Worm (Caenorhabditis elegans) whole organism, young adult: ENCODE measurements around the gene his-42.

ENCODE experiments used
- B0261.1 ChIP-seq: sonication (generic microtip); optimal IDR thresholded peaks from 2 replicates; lab custom pipeline; 2016; ENCODE audit warnings: mild to moderate bottlenecking, missing genetic modification characterization, moderate library complexity, missing compliant biosample characterization
- C17E4.6 ChIP-seq: fragments of 200-800 bp; sonication (Bioruptor generic); IDR thresholded peaks from 2 replicates; pipeline ENCODE4 v1.3.6; 2022; ENCODE audit warnings: missing genetic modification reagents, missing genetic modification characterization, missing compliant biosample characterization
- F22D6.2 ChIP-seq: sonication (generic microtip); optimal IDR thresholded peaks from 2 replicates; lab custom pipeline; 2016; ENCODE audit warnings: mild to moderate bottlenecking, missing genetic modification characterization, missing compliant biosample characterization
- F33H1.4 ChIP-seq: fragments of 200-800 bp; sonication (Bioruptor generic); IDR thresholded peaks from 2 replicates; pipeline ENCODE4 v1.3.6; 2022; ENCODE audit warnings: missing genetic modification reagents, missing genetic modification characterization, missing compliant biosample characterization
- F52B5.7 ChIP-seq: sonication (generic microtip); optimal IDR thresholded peaks from 2 replicates; lab custom pipeline; 2016; ENCODE audit warnings: mild to moderate bottlenecking, missing genetic modification characterization, missing compliant biosample characterization
- Y53G8AR.9 ChIP-seq: fragments of 200-800 bp; sonication (Bioruptor generic); conservative IDR thresholded peaks from 2 replicates; pipeline ENCODE4 v1.3.6; 2022; ENCODE audit warnings: missing genetic modification reagents, missing genetic modification characterization, missing compliant biosample characterization
- Y56A3A.18 ChIP-seq: fragments of 200-800 bp; sonication (Bioruptor generic); IDR thresholded peaks from 2 replicates; pipeline ENCODE4 v1.3.6; 2022; ENCODE audit warnings: missing genetic modification reagents, missing genetic modification characterization, missing compliant biosample characterization
- Y95B8A.8 ChIP-seq: fragments of 200-800 bp; sonication (Bioruptor generic); IDR thresholded peaks from 2 replicates; pipeline ENCODE4 v1.3.6; 2022; ENCODE audit warnings: missing genetic modification reagents, missing genetic modification characterization, missing compliant biosample characterization
- ama-1 ChIP-seq, 3 experiments: fragments of 150-350 bp in 1 of 3; sonication (generic microtip) in 2 of 3; optimal IDR thresholded peaks; 2 replicates each; lab custom pipeline; 2014 to 2018; ENCODE audit warnings: missing biosample characterization in 2 of 3, missing genetic modification characterization in 2 of 3, missing genetic modification reagents in 2 of 3
- aptf-2 ChIP-seq: fragments of 200-800 bp; sonication (Bioruptor generic); conservative IDR thresholded peaks from 2 replicates; pipeline ENCODE4 v1.3.6; 2022; ENCODE audit warnings: missing genetic modification reagents, missing genetic modification characterization, missing compliant biosample characterization
- athp-1 ChIP-seq: sonication (generic microtip); optimal IDR thresholded peaks from 2 replicates; lab custom pipeline; 2017; ENCODE audit warnings: mild to moderate bottlenecking, missing genetic modification characterization, missing compliant biosample characterization
- attf-6 ChIP-seq: fragments of 200-800 bp; sonication (Bioruptor generic); IDR thresholded peaks from 2 replicates; pipeline ENCODE4 v1.3.6; 2022; ENCODE audit warnings: missing genetic modification reagents, missing genetic modification characterization, missing compliant biosample characterization
- cebp-1 ChIP-seq, 2 experiments: fragments of 200-800 bp in 1 of 2; sonication (Bioruptor generic) in 1 of 2; sonication (generic microtip) in 1 of 2; IDR thresholded peaks in 1 of 2; optimal IDR thresholded peaks in 1 of 2; 2 replicates each; pipeline versions ENCODE4 v1.3.6 to Lab custom; 2017 to 2022; ENCODE audit warnings: missing compliant biosample characterization in 2 of 2, missing genetic modification characterization in 2 of 2, mild to moderate bottlenecking in 1 of 2, missing genetic modification reagents in 1 of 2, moderate library complexity in 1 of 2
- ceh-27 ChIP-seq: fragments of 200-800 bp; sonication (Bioruptor generic); optimal IDR thresholded peaks from 2 replicates; lab custom pipeline; 2018; ENCODE audit warnings: mild to moderate bottlenecking, missing genetic modification characterization, moderate library complexity, missing compliant biosample characterization
- dox-1 ChIP-seq: fragments of 200-800 bp; sonication (Bioruptor generic); IDR thresholded peaks from 2 replicates; pipeline ENCODE4 v1.3.6; 2022; ENCODE audit warnings: missing genetic modification reagents, missing genetic modification characterization, missing compliant biosample characterization
- egl-18 ChIP-seq: fragments of 200-800 bp; sonication (Bioruptor generic); IDR thresholded peaks from 2 replicates; pipeline ENCODE4 v1.3.6; 2022; ENCODE audit warnings: missing genetic modification reagents, missing genetic modification characterization, missing compliant biosample characterization
- ekl-4 ChIP-seq: fragments of 200-800 bp; sonication (Bioruptor generic); IDR thresholded peaks from 2 replicates; pipeline ENCODE4 v1.3.6; 2022; ENCODE audit warnings: missing genetic modification reagents, missing genetic modification characterization, missing compliant biosample characterization
- hlh-12 ChIP-seq: sonication (generic microtip); optimal IDR thresholded peaks from 2 replicates; lab custom pipeline; 2016; ENCODE audit warnings: missing genetic modification characterization, missing compliant biosample characterization
- hlh-26 ChIP-seq: fragments of 200-800 bp; sonication (Bioruptor generic); conservative IDR thresholded peaks from 2 replicates; pipeline ENCODE4 v1.3.6; 2022; ENCODE audit warnings: missing genetic modification reagents, missing genetic modification characterization, missing compliant biosample characterization
- hmg-1.2 ChIP-seq: fragments of 200-800 bp; sonication (Bioruptor generic); IDR thresholded peaks from 2 replicates; pipeline ENCODE4 v1.3.6; 2022; ENCODE audit warnings: missing genetic modification reagents, missing genetic modification characterization, missing compliant biosample characterization
- lin-35 ChIP-seq, 3 experiments: fragments of 150-350 bp in 2 of 3; sonication (generic microtip) in 1 of 3; optimal IDR thresholded peaks; 2 replicates each; lab custom pipeline; 2014 to 2018; ENCODE audit warnings: missing biosample characterization in 3 of 3, missing genetic modification characterization in 3 of 3, missing genetic modification reagents in 3 of 3
- lin-40 ChIP-seq: sonication (generic microtip); optimal IDR thresholded peaks from 2 replicates; lab custom pipeline; 2016; ENCODE audit warnings: missing genetic modification characterization, mild to moderate bottlenecking, missing compliant biosample characterization, missing genotype, missing genetic modification reagents
- mxl-1 ChIP-seq: sonication (generic microtip); optimal IDR thresholded peaks from 2 replicates; lab custom pipeline; 2016; ENCODE audit warnings: missing genetic modification characterization, missing compliant biosample characterization
- nhr-120 ChIP-seq: fragments of 200-800 bp; sonication (Bioruptor generic); IDR thresholded peaks from 2 replicates; pipeline ENCODE4 v1.3.6; 2022; ENCODE audit warnings: missing genetic modification characterization, missing compliant biosample characterization
- nhr-179 ChIP-seq: sonication (generic microtip); optimal IDR thresholded peaks from 2 replicates; lab custom pipeline; 2016; ENCODE audit warnings: mild to moderate bottlenecking, missing genetic modification characterization, missing compliant biosample characterization
- nhr-80 ChIP-seq: sonication (generic microtip); optimal IDR thresholded peaks from 2 replicates; lab custom pipeline; 2016; ENCODE audit warnings: missing genetic modification characterization, missing compliant biosample characterization
- pbrm-1 ChIP-seq: fragments of 200-800 bp; sonication (Bioruptor generic); IDR thresholded peaks from 2 replicates; pipeline ENCODE4 v1.3.6; 2022; ENCODE audit warnings: missing genetic modification reagents, missing genetic modification characterization, missing compliant biosample characterization
- repo-1 ChIP-seq: sonication (generic microtip); optimal IDR thresholded peaks from 2 replicates; lab custom pipeline; 2017; ENCODE audit warnings: mild to moderate bottlenecking, missing genetic modification characterization, missing compliant biosample characterization
- snpc-1.1 ChIP-seq: sonication (generic microtip); optimal IDR thresholded peaks from 2 replicates; lab custom pipeline; 2017; ENCODE audit warnings: missing genetic modification characterization, mild to moderate bottlenecking, missing compliant biosample characterization, antibody characterized with exemption, moderate library complexity, missing genotype, missing genetic modification reagents; ENCODE audit not compliant: insufficient read depth
- snpc-3.4 ChIP-seq: sonication (generic microtip); optimal IDR thresholded peaks from 2 replicates; lab custom pipeline; 2017; ENCODE audit warnings: missing genetic modification characterization, mild to moderate bottlenecking, missing compliant biosample characterization, antibody characterized with exemption, moderate library complexity, missing genotype, missing genetic modification reagents
- zim-3 ChIP-seq: sonication (generic microtip); optimal IDR thresholded peaks from 2 replicates; lab custom pipeline; 2017; ENCODE audit warnings: mild to moderate bottlenecking, missing genetic modification characterization, moderate library complexity, missing compliant biosample characterization
- ztf-22 ChIP-seq: fragments of 200-800 bp; sonication (Bioruptor generic); optimal IDR thresholded peaks from 2 replicates; lab custom pipeline; 2018; ENCODE audit warnings: mild to moderate bottlenecking, missing genetic modification characterization, moderate library complexity, missing compliant biosample characterization
- ztf-25 ChIP-seq: fragments of 200-800 bp; sonication (Bioruptor generic); IDR thresholded peaks from 2 replicates; pipeline ENCODE4 v1.3.6; 2022; ENCODE audit warnings: missing genetic modification reagents, missing genetic modification characterization, missing compliant biosample characterization
- ztf-28 ChIP-seq: fragments of 200-800 bp; sonication (Bioruptor generic); IDR thresholded peaks from 2 replicates; pipeline ENCODE4 v1.3.6; 2022; ENCODE audit warnings: missing genetic modification reagents, missing genetic modification characterization, missing compliant biosample characterization
- ztf-3 ChIP-seq: fragments of 200-800 bp; sonication (Bioruptor generic); optimal IDR thresholded peaks from 2 replicates; lab custom pipeline; 2018; ENCODE audit warnings: mild to moderate bottlenecking, missing genetic modification characterization, missing compliant biosample characterization

his-42 gene

ce11 chrII:13872191-13872889 is 43.8 kb upstream of the his-42 start, which contains the start of the genes cup-14 and ndub-8 (continued):
- peak; percentile 82 for TF ChIP-seq attf-6 (GFP tag; lab: Robert Waterston, UW)
- peak; percentile 93 for TF ChIP-seq Y53G8AR.9
- TF ChIP-seq ztf-25 (GFP tag; lab: Robert Waterston, UW), result no peak
- TF ChIP-seq C17E4.6 (GFP tag; lab: Robert Waterston, UW), result peak; percentile 81
- no peak for TF ChIP-seq ztf-3 (GFP tag; lab: Kevin White, UChicago)
- 0 out of 2 replicates have a peak, but pooled peaks have one; percentile 23 for TF ChIP-seq aptf-2 (GFP tag; lab: Robert Waterston, UW)
- peak; percentile 89 for TF ChIP-seq snpc-3.4 (tag; lab: Kevin White, UChicago)
- peak; percentile 87; the same call in 1 of the 2 replicates for TF ChIP-seq Y95B8A.8
- TF ChIP-seq nhr-120 (GFP tag; lab: Robert Waterston, UW), result no peak
- peak; percentile 76 for TF ChIP-seq ztf-28 (GFP tag; lab: Robert Waterston, UW)
- TF ChIP-seq B0261.1 (tag; lab: Kevin White, UChicago), result no peak
- TF ChIP-seq ekl-4, result peak; percentile 88
- peak; percentile 99 for TF ChIP-seq F33H1.4
- TF ChIP-seq ztf-22 (GFP tag; lab: Kevin White, UChicago), result no peak
- TF ChIP-seq ama-1 (optimal IDR thresholded peaks at IDR 0.05; lab: Kevin White, UChicago), result no peak
- no peak for TF ChIP-seq ama-1 (GFP tag; optimal IDR thresholded peaks at IDR 0.05; lab: Kevin White, UChicago)
- TF ChIP-seq nhr-179 (tag; lab: Kevin White, UChicago), result no peak
- no peak for TF ChIP-seq F52B5.7 (tag; lab: Kevin White, UChicago)
- peak; percentile 26 for TF ChIP-seq ceh-27 (GFP tag; lab: Kevin White, UChicago)
- TF ChIP-seq hmg-1.2 (GFP tag; lab: Robert Waterston, UW), result peak; percentile 100
- TF ChIP-seq dox-1 (GFP tag; lab: Robert Waterston, UW), result no peak; the same call in 1 of the 2 replicates
- no peak for TF ChIP-seq hlh-12 (tag; lab: Kevin White, UChicago)
- peak; percentile 84 for TF ChIP-seq athp-1 (tag; lab: Kevin White, UChicago)
- peak; percentile 84 for TF ChIP-seq pbrm-1 (GFP tag; lab: Robert Waterston, UW)
- no peak for TF ChIP-seq mxl-1 (tag; lab: Kevin White, UChicago)
- TF ChIP-seq snpc-1.1 (tag; lab: Kevin White, UChicago), result peak; percentile 78
- TF ChIP-seq lin-40 (tag; lab: Kevin White, UChicago), result peak; percentile 77
- no peak for TF ChIP-seq egl-18 (GFP tag; lab: Robert Waterston, UW)
- no peak for TF ChIP-seq hlh-26
- TF ChIP-seq repo-1 (tag; lab: Kevin White, UChicago), result peak; percentile 21
- TF ChIP-seq lin-35 (GFP tag; optimal IDR thresholded peaks at IDR 0.05; lab: Kevin White, UChicago), result peak in 2 of 3 experiments; percentile 24 to 85
- TF ChIP-seq zim-3 (tag; lab: Kevin White, UChicago), result no peak

- peak; percentile 64 for TF ChIP-seq nhr-80 (tag; lab: Kevin White, UChicago)
- TF ChIP-seq F22D6.2 (tag; lab: Kevin White, UChicago), result no peak
Observed at ce11 chrII:13862453-13862852, 34.0 kb upstream of the his-42 start.

- TF ChIP-seq nhr-80 (tag; lab: Kevin White, UChicago) (peak; percentile 84), cebp-1 (GFP tag; IDR thresholded peaks at IDR 0.05; lab: Robert Waterston, UW) (no peak), cebp-1 (tag; optimal IDR thresholded peaks at IDR 0.05; lab: Kevin White, UChicago) (peak; percentile 9), Y56A3A.18 (GFP tag; lab: Robert Waterston, UW) (no peak)
Observed at ce11 chrII:13860900-13861299, 32.4 kb upstream of the his-42 start.
